Worm (Caenorhabditis elegans) whole organism, L4 larva: Measurements from ENCODE around the gene nhr-155.
A peak's percentile ranks its signal among the peaks of the same experiment; 100 is the strongest.

Source experiments
- F10B5.3 ChIP-seq: sonication (generic microtip); optimal IDR thresholded peaks from 2 replicates; lab custom pipeline; 2016; ENCODE audit warnings: mild to moderate bottlenecking, missing genetic modification characterization, missing compliant biosample characterization
- F26F4.8 ChIP-seq: fragments of 200-800 bp; sonication (Bioruptor generic); conservative IDR thresholded peaks from 2 replicates; pipeline ENCODE4 v1.3.6; 2022; ENCODE audit warnings: missing genetic modification characterization, missing compliant biosample characterization
- F49E8.2 ChIP-seq: sonication (generic microtip); optimal IDR thresholded peaks from 2 replicates; lab custom pipeline; 2016; ENCODE audit warnings: missing compliant biosample characterization, mild to moderate bottlenecking, missing genetic modification characterization, borderline replicate concordance
- R02D3.7 ChIP-seq: fragments of 150-350 bp; sonication (generic microtip); optimal IDR thresholded peaks from 3 replicates; lab custom pipeline; 2014; ENCODE audit warnings: missing biosample characterization, missing genetic modification characterization
- T26A8.4 ChIP-seq: fragments of 200-800 bp; sonication (Bioruptor generic); IDR thresholded peaks from 2 replicates; pipeline ENCODE4 v1.3.6; 2022; ENCODE audit warnings: missing genetic modification characterization, missing compliant biosample characterization
- Y75B8A.6 ChIP-seq: fragments of 200-800 bp; sonication (Bioruptor generic); IDR thresholded peaks from 2 replicates; pipeline ENCODE4 v1.3.6; 2022; ENCODE audit warnings: missing genetic modification reagents, missing genetic modification characterization, missing compliant biosample characterization
- ZK337.2 ChIP-seq: fragments of 200-800 bp; sonication (Bioruptor generic); IDR thresholded peaks from 2 replicates; pipeline ENCODE4 v1.3.6; 2022; ENCODE audit warnings: missing genetic modification reagents, missing genetic modification characterization, missing compliant biosample characterization
- aha-1 ChIP-seq: fragments of 150-350 bp; peaks from one replicate; lab custom pipeline; 2014; ENCODE audit warnings: missing biosample characterization, missing genetic modification characterization
- ceh-32 ChIP-seq: sonication (generic microtip); optimal IDR thresholded peaks from 2 replicates; lab custom pipeline; 2016; ENCODE audit warnings: mild to moderate bottlenecking, missing genetic modification characterization, missing compliant biosample characterization; ENCODE audit not compliant: poor library complexity
- ceh-82 ChIP-seq: sonication (generic microtip); optimal IDR thresholded peaks from 2 replicates; lab custom pipeline; 2017; ENCODE audit warnings: missing biosample characterization, missing genetic modification characterization
- ctbp-1 ChIP-seq: fragments of 200-800 bp; sonication (Bioruptor generic); IDR thresholded peaks from 2 replicates; pipeline ENCODE4 v1.3.6; 2022; ENCODE audit warnings: missing genetic modification reagents, missing genetic modification characterization, missing compliant biosample characterization
- dmd-6 ChIP-seq: fragments of 200-800 bp; sonication (Bioruptor generic); IDR thresholded peaks from 2 replicates; pipeline ENCODE4 v1.3.6; 2022; ENCODE audit warnings: missing genetic modification reagents, missing genetic modification characterization, missing compliant biosample characterization
- duxl-1 ChIP-seq: sonication (generic microtip); optimal IDR thresholded peaks from 2 replicates; lab custom pipeline; 2016; ENCODE audit warnings: mild to moderate bottlenecking, missing genetic modification characterization, moderate library complexity, missing compliant biosample characterization; ENCODE audit not compliant: poor library complexity
- dve-1 ChIP-seq: sonication (generic microtip); optimal IDR thresholded peaks from 2 replicates; lab custom pipeline; 2017; ENCODE audit warnings: antibody characterized with exemption, mild to moderate bottlenecking, missing genetic modification characterization, missing compliant biosample characterization; ENCODE audit not compliant: insufficient read depth
- egl-27 ChIP-seq: sonication (generic microtip); optimal IDR thresholded peaks from 3 replicates; lab custom pipeline; 2017; ENCODE audit warnings: missing biosample characterization, missing genetic modification reagents, missing genetic modification characterization
- lin-13 ChIP-seq: fragments of 150-350 bp; optimal IDR thresholded peaks from 2 replicates; lab custom pipeline; 2014; ENCODE audit warnings: missing biosample characterization, missing genetic modification reagents, missing genetic modification characterization
- lin-15B ChIP-seq: fragments of 150-350 bp; sonication (generic microtip); optimal IDR thresholded peaks from 3 replicates; lab custom pipeline; 2014; ENCODE audit warnings: missing biosample characterization, missing genetic modification characterization
- lin-38 ChIP-seq: fragments of 200-800 bp; sonication (Bioruptor generic); IDR thresholded peaks from 2 replicates; pipeline ENCODE4 v1.3.6; 2022; ENCODE audit warnings: missing genetic modification reagents, missing genetic modification characterization, missing compliant biosample characterization
- lin-39 ChIP-seq: fragments of 150-350 bp; optimal IDR thresholded peaks from 2 replicates; lab custom pipeline; 2014; ENCODE audit warnings: missing biosample characterization, missing genetic modification reagents, missing genetic modification characterization
- lir-3 ChIP-seq: sonication (generic microtip); optimal IDR thresholded peaks from 2 replicates; lab custom pipeline; 2016; ENCODE audit warnings: mild to moderate bottlenecking, missing genetic modification characterization, missing compliant biosample characterization
- madf-5 ChIP-seq, 2 experiments: fragments of 200-800 bp; sonication (Bioruptor generic); IDR thresholded peaks; 2 replicates each; pipeline ENCODE4 v1.3.6; 2022; ENCODE audit warnings: missing compliant biosample characterization in 2 of 2, missing genetic modification characterization in 2 of 2
- madf-9 ChIP-seq: fragments of 200-800 bp; sonication (Bioruptor generic); conservative IDR thresholded peaks from 2 replicates; pipeline ENCODE4 v1.3.6; 2022; ENCODE audit warnings: missing genetic modification reagents, missing genetic modification characterization, missing compliant biosample characterization
- mdl-1 ChIP-seq, 2 experiments: fragments of 150-350 bp in 1 of 2; sonication (generic microtip) in 1 of 2; optimal IDR thresholded peaks; 2 replicates each; lab custom pipeline; 2014 to 2017; ENCODE audit warnings: missing biosample characterization in 2 of 2, missing genetic modification characterization in 2 of 2
- mdt-29 ChIP-seq: fragments of 200-800 bp; sonication (Bioruptor generic); IDR thresholded peaks from 2 replicates; pipeline ENCODE4 v1.3.6; 2022; ENCODE audit warnings: missing genetic modification reagents, missing genetic modification characterization, missing compliant biosample characterization
- mxl-2 ChIP-seq: fragments of 200-800 bp; sonication (Bioruptor generic); conservative IDR thresholded peaks from 2 replicates; pipeline ENCODE4 v1.3.6; 2022; ENCODE audit warnings: missing genetic modification reagents, missing genetic modification characterization, missing compliant biosample characterization
- nhr-11 ChIP-seq: fragments of 150-350 bp; optimal IDR thresholded peaks from 2 replicates; lab custom pipeline; 2014; ENCODE audit warnings: missing biosample characterization, missing genetic modification characterization
- nhr-76 ChIP-seq: fragments of 150-350 bp; optimal IDR thresholded peaks from 2 replicates; lab custom pipeline; 2014; ENCODE audit warnings: missing biosample characterization, missing genetic modification characterization
- saeg-2 ChIP-seq: fragments of 200-800 bp; sonication (Bioruptor generic); IDR thresholded peaks from 2 replicates; pipeline ENCODE4 v1.3.6; 2022; ENCODE audit warnings: missing genetic modification reagents, missing genetic modification characterization, missing compliant biosample characterization
- sdz-12 ChIP-seq: fragments of 200-800 bp; sonication (Bioruptor generic); optimal IDR thresholded peaks from 2 replicates; lab custom pipeline; 2018; ENCODE audit warnings: mild to moderate bottlenecking, missing genetic modification characterization, missing compliant biosample characterization
- spr-1 ChIP-seq: sonication (generic microtip); optimal IDR thresholded peaks from 2 replicates; lab custom pipeline; 2016; ENCODE audit warnings: mild to moderate bottlenecking, missing genetic modification characterization, missing compliant biosample characterization
- spr-3 ChIP-seq: fragments of 200-800 bp; sonication (Bioruptor generic); optimal IDR thresholded peaks from 2 replicates; lab custom pipeline; 2018; ENCODE audit warnings: mild to moderate bottlenecking, missing genetic modification characterization, missing compliant biosample characterization
- unc-62 ChIP-seq, 3 experiments: fragments of 150-350 bp in 1 of 3; sonication (generic microtip); optimal IDR thresholded peaks in 2 of 3; peaks in 1 of 3; 1 replicate in 1 of 3; 2 replicates in 2 of 3; lab custom pipeline; 2014 to 2017; ENCODE audit warnings: missing biosample characterization in 3 of 3, missing genetic modification characterization in 3 of 3, missing genetic modification reagents in 3 of 3, missing genotype in 1 of 3
- zag-1 ChIP-seq: fragments of 150-350 bp; optimal IDR thresholded peaks from 2 replicates; lab custom pipeline; 2014; ENCODE audit warnings: missing biosample characterization, missing genetic modification characterization
- zfp-3 ChIP-seq: fragments of 200-800 bp; sonication (Bioruptor generic); conservative IDR thresholded peaks from 2 replicates; pipeline ENCODE4 v1.3.6; 2022; ENCODE audit warnings: missing genetic modification reagents, missing genetic modification characterization, missing compliant biosample characterization
- ztf-7 ChIP-seq: fragments of 150-350 bp; optimal IDR thresholded peaks from 2 replicates; lab custom pipeline; 2014; ENCODE audit warnings: missing biosample characterization, missing genetic modification characterization

Gene nhr-155

DNA sequence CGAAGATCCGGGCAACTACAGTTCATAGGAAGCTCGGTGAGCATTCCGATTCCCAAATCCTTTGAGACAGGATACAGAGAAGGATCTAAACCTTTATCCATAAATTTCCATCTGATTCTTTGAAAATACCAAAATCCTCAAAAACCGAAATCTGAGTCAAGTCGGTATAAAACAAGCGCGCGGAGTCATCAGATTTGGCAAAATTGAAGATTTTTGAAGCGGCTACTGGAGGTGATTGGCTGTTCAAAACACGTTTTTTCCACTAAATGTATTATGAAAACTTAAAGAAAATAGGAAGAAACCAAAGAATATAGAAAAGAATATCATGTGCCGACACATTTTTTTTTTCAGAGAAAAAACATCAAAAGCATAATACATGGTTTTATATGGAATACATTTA lies 35.4 kb downstream of the nhr-155 start, which contains the start of gene C14C6.13:
Gene C14C6.13, minus strand, starts transcription at position 101 of the 400 bp plus-strand sequence.
- TF ChIP-seq F10B5.3 (tag; lab: Kevin White, UChicago) (no peak), ztf-7 (tag; lab: Kevin White, UChicago) (no peak), F49E8.2 (tag; lab: Kevin White, UChicago) (no peak), mxl-2 (GFP tag; lab: Robert Waterston, UW) (no peak), R02D3.7 (no peak), mdl-1 (tag; optimal IDR thresholded peaks at IDR 0.05; lab: Kevin White, UChicago) (no peak), spr-3 (no peak), lin-13 (GFP tag; lab: Kevin White, UChicago) (no peak), lin-39 (tag; lab: Kevin White, UChicago) (no peak), dve-1 (tag; lab: Kevin White, UChicago) (no peak), nhr-11 (tag; lab: Kevin White, UChicago) (no peak), duxl-1 (tag; lab: Kevin White, UChicago) (no peak), F26F4.8 (GFP tag; lab: Robert Waterston, UW) (no peak)

DNA sequence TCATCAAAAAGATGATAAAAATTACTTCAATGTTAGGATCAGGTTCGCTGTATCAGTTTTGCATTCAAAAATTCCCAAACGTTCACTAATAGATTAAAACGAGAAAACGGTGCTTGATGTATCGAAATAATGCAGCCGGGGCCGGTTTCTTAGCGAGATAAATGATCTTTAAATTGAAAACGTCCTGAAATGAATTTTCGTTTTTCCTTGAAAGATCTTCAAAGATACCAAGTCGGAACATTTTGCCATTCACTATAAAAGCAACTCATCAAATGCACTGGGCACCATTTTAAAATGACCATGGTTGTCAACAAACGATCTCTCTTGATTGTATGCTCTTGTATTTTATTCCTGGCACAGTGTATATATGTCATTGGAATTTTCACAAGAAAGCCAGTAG lies 36.8 kb downstream of the nhr-155 start, which contains the start of gene K06H6.5:
Gene K06H6.5, plus strand, starts transcription at position 301 of the 400 bp plus-strand sequence.
- no peak for TF ChIP-seq madf-9 (GFP tag; lab: Robert Waterston, UW)
- no peak for TF ChIP-seq R02D3.7
- TF ChIP-seq lin-13 (GFP tag; lab: Kevin White, UChicago): no peak
- no peak for TF ChIP-seq madf-5 (GFP tag; IDR thresholded peaks at IDR 0.05; lab: Robert Waterston, UW)
- no peak for TF ChIP-seq zag-1 (tag; lab: Kevin White, UChicago)
- no peak for TF ChIP-seq dmd-6
- no peak for TF ChIP-seq spr-1
- no peak for TF ChIP-seq F26F4.8 (GFP tag; lab: Robert Waterston, UW)
- no peak for TF ChIP-seq ctbp-1 (GFP tag; lab: Robert Waterston, UW)

DNA sequence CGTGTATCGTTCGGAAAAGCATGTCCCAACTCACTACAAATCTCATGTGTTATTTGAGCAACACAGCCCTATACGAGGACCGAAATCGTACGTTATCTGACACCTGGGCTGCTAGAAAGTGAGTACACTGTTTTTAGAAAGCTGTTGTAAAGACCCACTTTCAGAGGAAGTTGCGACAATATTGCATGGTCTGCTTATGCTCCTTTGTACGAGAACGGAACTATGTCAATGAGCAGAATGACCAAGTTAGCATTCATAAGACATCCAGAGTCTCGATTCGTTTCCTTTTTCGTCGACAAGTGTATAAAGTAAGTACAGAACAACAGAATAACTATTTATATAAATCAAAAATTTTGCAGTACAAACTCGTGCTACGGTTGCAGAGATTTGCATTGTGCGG lies 37.7 kb downstream of the nhr-155 start:
- TF ChIP-seq zfp-3 (GFP tag; lab: Robert Waterston, UW): no peak
- TF ChIP-seq ZK337.2 (GFP tag; lab: Robert Waterston, UW): no peak
- no peak for TF ChIP-seq nhr-76 (tag; lab: Kevin White, UChicago)
- no peak for TF ChIP-seq ceh-82 (tag; lab: Kevin White, UChicago)
- peak in 1 of 2 experiments; percentile 97 for TF ChIP-seq unc-62 (GFP tag; optimal IDR thresholded peaks at IDR 0.05 in 1 of 2; lab: Kevin White, UChicago)
- no peak for TF ChIP-seq unc-62 (tag; optimal IDR thresholded peaks at IDR 0.05; lab: Kevin White, UChicago)
- TF ChIP-seq ctbp-1 (GFP tag; lab: Robert Waterston, UW): no peak
- no peak for TF ChIP-seq aha-1 (tag; lab: Kevin White, UChicago)

DNA sequence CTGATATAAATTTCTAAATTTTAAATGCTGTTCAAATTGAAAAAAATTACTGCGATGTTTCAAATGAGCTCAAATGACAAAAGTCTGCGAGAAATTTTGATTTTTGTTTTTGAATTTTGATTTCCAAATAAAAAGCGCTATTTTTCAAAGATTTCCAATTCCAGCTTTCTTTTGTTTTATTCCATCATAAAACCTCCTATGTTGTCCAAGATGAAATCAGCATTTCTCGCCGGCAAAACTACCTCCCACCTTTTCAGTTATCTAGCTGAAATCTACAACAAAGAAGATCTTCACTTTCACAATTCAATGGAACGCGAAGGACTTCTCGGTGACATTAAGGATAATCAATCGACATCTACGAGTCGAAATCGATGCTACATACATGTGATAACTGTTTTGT lies 39.7 kb downstream of the nhr-155 start, which contains the start of gene K06H6.4:
Gene K06H6.4, plus strand, starts transcription at position 301 of the 400 bp plus-strand sequence.
- no peak for TF ChIP-seq ceh-32 (tag; lab: Kevin White, UChicago)
- no peak for TF ChIP-seq egl-27 (tag; lab: Kevin White, UChicago)
- TF ChIP-seq sdz-12: no peak
- TF ChIP-seq T26A8.4 (GFP tag; lab: Robert Waterston, UW): no peak
- no peak for TF ChIP-seq saeg-2 (GFP tag; lab: Robert Waterston, UW)
- TF ChIP-seq aha-1 (tag; lab: Kevin White, UChicago): no peak
- no peak for TF ChIP-seq ZK337.2 (GFP tag; lab: Robert Waterston, UW)
- no peak for TF ChIP-seq mdt-29 (GFP tag; lab: Robert Waterston, UW)
- no peak for TF ChIP-seq lir-3 (tag; lab: Kevin White, UChicago)
- TF ChIP-seq lin-15B (tag; lab: Kevin White, UChicago): no peak
- TF ChIP-seq mxl-2 (GFP tag; lab: Robert Waterston, UW): no peak
- no peak for TF ChIP-seq lin-38 (GFP tag; lab: Robert Waterston, UW)
- no peak for TF ChIP-seq Y75B8A.6 (GFP tag; lab: Robert Waterston, UW)
